Worm (Caenorhabditis elegans): ENCODE measurements around the gene F27B3.6.

Gene F27B3.6

DNA sequence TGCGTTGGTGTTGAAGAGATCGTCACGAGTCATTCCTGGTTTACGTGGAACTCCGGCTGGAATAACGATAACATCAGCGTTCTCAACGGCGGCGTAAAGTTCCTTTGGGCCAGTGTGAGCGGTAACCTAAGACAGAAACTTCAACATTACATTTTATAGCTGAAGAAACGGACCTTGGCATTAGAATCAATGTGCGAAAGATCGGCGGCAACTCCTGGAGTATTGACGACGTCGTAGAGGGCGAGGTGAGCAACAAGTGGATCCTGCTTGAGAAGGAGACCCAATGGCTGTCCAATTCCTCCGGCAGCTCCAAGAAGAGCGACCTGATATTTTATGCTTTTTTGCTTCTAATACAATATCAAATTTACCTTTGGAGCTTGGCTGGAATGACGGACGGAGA, 29.2 kb upstream of the F27B3.6 start:
- TF ChIP-seq hmbx-1 (tag; optimal IDR thresholded peaks at IDR 0.05), result no peak
- no peak for TF ChIP-seq F13C5.2 (tag; optimal IDR thresholded peaks at IDR 0.05)
- TF ChIP-seq tbx-37 (GFP tag; conservative IDR thresholded peaks at IDR 0.05), result no peak
- TF ChIP-seq hnd-1 (tag; optimal IDR thresholded peaks at IDR 0.05), result no peak
- TF ChIP-seq B0310.2 (tag; optimal IDR thresholded peaks at IDR 0.05), result no peak
- no peak for TF ChIP-seq ama-1 (optimal IDR thresholded peaks at IDR 0.05)
- TF ChIP-seq sea-1 (GFP tag; conservative IDR thresholded peaks at IDR 0.05), result no peak
- no peak for TF ChIP-seq pes-1 (GFP tag; IDR thresholded peaks at IDR 0.05)
- TF ChIP-seq flt-1 (GFP tag; IDR thresholded peaks at IDR 0.05), result no peak
- TF ChIP-seq ceh-13 (GFP tag; optimal IDR thresholded peaks at IDR 0.05), result no peak
- TF ChIP-seq ets-7 (tag; optimal IDR thresholded peaks at IDR 0.05), result no peak
- TF ChIP-seq aly-1 (tag; optimal IDR thresholded peaks at IDR 0.05), result no peak
- TF ChIP-seq ceh-36 (tag; optimal IDR thresholded peaks at IDR 0.05), result no peak
- TF ChIP-seq hmg-4 (GFP tag; optimal IDR thresholded peaks at IDR 0.05), result no peak
- TF ChIP-seq scrt-1 (GFP tag; IDR thresholded peaks at IDR 0.05), result no peak
- no peak for TF ChIP-seq tra-4 (tag; optimal IDR thresholded peaks at IDR 0.05)

- no peak for TF ChIP-seq sea-1 (GFP tag; conservative IDR thresholded peaks at IDR 0.05)
Measured at ce11 chrIII:6607067-6607466, 28.7 kb upstream of the F27B3.6 start.

- no peak for TF ChIP-seq ceh-36 (tag; optimal IDR thresholded peaks at IDR 0.05)
- no peak for TF ChIP-seq B0310.2 (tag; optimal IDR thresholded peaks at IDR 0.05)
- no peak for TF ChIP-seq ets-7 (tag; optimal IDR thresholded peaks at IDR 0.05)
- TF ChIP-seq sea-1 (GFP tag; conservative IDR thresholded peaks at IDR 0.05), result no peak
- no peak for TF ChIP-seq pes-1 (GFP tag; IDR thresholded peaks at IDR 0.05)
- no peak for TF ChIP-seq flt-1 (GFP tag; IDR thresholded peaks at IDR 0.05)
- TF ChIP-seq ama-1 (optimal IDR thresholded peaks at IDR 0.05), result no peak
- no peak for TF ChIP-seq tbx-11 (GFP tag; IDR thresholded peaks at IDR 0.05)
- no peak for TF ChIP-seq hnd-1 (tag; optimal IDR thresholded peaks at IDR 0.05)
- TF ChIP-seq aly-1 (tag; optimal IDR thresholded peaks at IDR 0.05), result no peak
- no peak for TF ChIP-seq tra-4 (tag; optimal IDR thresholded peaks at IDR 0.05)
Measured at ce11 chrIII:6606641-6607040, 28.2 kb upstream of the F27B3.6 start.

- no peak for TF ChIP-seq flt-1 (GFP tag; IDR thresholded peaks at IDR 0.05)
- TF ChIP-seq ets-7 (tag; optimal IDR thresholded peaks at IDR 0.05), result no peak
- no peak for TF ChIP-seq B0310.2 (tag; optimal IDR thresholded peaks at IDR 0.05)
- TF ChIP-seq F13C5.2 (tag; optimal IDR thresholded peaks at IDR 0.05), result peak; percentile 34
Measured at ce11 chrIII:6606022-6606467, 27.6 kb upstream of the F27B3.6 start.

DNA sequence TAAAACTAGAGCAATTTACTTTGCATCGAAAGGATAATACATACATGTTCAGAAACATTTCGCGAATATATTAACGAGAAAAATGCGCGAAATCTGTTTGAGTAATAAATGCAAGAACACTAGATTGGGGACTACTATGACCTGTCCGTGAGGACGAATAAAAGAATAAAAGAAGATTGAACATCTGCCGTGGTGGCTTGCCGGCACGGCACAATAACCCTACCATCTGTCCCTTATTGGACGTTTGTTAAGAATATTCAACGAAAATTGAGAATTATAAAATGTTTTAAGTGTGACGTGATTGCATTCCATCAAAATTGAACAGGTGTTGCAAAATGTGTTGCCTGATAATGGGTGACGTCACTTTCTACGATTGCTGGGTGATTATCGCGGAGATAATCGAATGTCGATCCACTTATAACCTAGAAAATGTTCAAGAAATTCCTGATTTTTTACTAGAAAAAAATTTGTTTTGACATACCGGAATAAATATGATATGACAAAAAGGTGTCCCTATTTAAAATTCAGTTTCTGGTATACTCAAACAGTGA, 27.1 kb upstream of the F27B3.6 start:
- TF ChIP-seq ceh-36 (tag; optimal IDR thresholded peaks at IDR 0.05) (no peak), ceh-13 (GFP tag; optimal IDR thresholded peaks at IDR 0.05) (no peak), ama-1 (optimal IDR thresholded peaks at IDR 0.05) (no peak), hnd-1 (tag; optimal IDR thresholded peaks at IDR 0.05) (no peak), tbx-37 (GFP tag; conservative IDR thresholded peaks at IDR 0.05) (no peak), sea-1 (GFP tag; conservative IDR thresholded peaks at IDR 0.05) (no peak), tbx-11 (GFP tag; IDR thresholded peaks at IDR 0.05) (no peak), hmbx-1 (tag; optimal IDR thresholded peaks at IDR 0.05) (no peak), F13C5.2 (tag; optimal IDR thresholded peaks at IDR 0.05) (no peak), tra-4 (tag; optimal IDR thresholded peaks at IDR 0.05) (no peak), hmg-4 (GFP tag; optimal IDR thresholded peaks at IDR 0.05) (no peak), B0310.2 (tag; optimal IDR thresholded peaks at IDR 0.05) (no peak), flt-1 (GFP tag; IDR thresholded peaks at IDR 0.05) (no peak)

ce11 chrIII:6604317-6604716, 25.9 kb upstream of the F27B3.6 start:
- TF ChIP-seq B0310.2 (tag; optimal IDR thresholded peaks at IDR 0.05), result no peak
- no peak for TF ChIP-seq ama-1 (optimal IDR thresholded peaks at IDR 0.05)
- TF ChIP-seq ceh-13 (GFP tag; optimal IDR thresholded peaks at IDR 0.05), result no peak
- no peak for TF ChIP-seq ceh-36 (tag; optimal IDR thresholded peaks at IDR 0.05)
- no peak for TF ChIP-seq sea-1 (GFP tag; conservative IDR thresholded peaks at IDR 0.05)
- TF ChIP-seq tbx-11 (GFP tag; IDR thresholded peaks at IDR 0.05), result no peak
- TF ChIP-seq hmg-4 (GFP tag; optimal IDR thresholded peaks at IDR 0.05), result no peak
- no peak for TF ChIP-seq tbx-37 (GFP tag; conservative IDR thresholded peaks at IDR 0.05)
- no peak for TF ChIP-seq aly-1 (tag; optimal IDR thresholded peaks at IDR 0.05)
- no peak for TF ChIP-seq hnd-1 (tag; optimal IDR thresholded peaks at IDR 0.05)

DNA sequence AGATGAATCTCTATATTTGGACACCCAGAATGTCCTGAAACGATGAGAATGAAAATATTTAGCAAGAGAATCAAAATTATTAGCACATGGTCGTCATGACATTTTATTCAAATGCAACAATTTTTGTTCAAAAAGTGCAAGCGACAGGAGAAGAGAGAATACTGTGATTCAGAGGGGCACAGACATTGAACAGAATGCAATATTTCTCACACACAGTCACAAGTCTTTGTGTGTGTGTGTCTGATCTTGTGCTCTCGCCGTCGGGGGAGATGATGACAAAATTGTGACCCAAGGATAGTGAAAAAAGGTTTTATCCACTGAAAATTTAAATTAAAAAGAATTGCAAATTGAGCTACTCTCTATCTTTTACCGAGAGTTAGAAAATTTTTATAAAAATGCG, 24.8 kb upstream of the F27B3.6 start:
- no peak for TF ChIP-seq aly-1 (tag; optimal IDR thresholded peaks at IDR 0.05)
- no peak for TF ChIP-seq hmg-4 (GFP tag; optimal IDR thresholded peaks at IDR 0.05)
- no peak for TF ChIP-seq hnd-1 (tag; optimal IDR thresholded peaks at IDR 0.05)
- TF ChIP-seq ets-7 (tag; optimal IDR thresholded peaks at IDR 0.05), result no peak
- no peak for TF ChIP-seq tbx-37 (GFP tag; conservative IDR thresholded peaks at IDR 0.05)
- no peak for TF ChIP-seq hmbx-1 (tag; optimal IDR thresholded peaks at IDR 0.05)
- TF ChIP-seq tbx-11 (GFP tag; IDR thresholded peaks at IDR 0.05), result no peak
- no peak for TF ChIP-seq sea-1 (GFP tag; conservative IDR thresholded peaks at IDR 0.05)
- no peak for TF ChIP-seq B0310.2 (tag; optimal IDR thresholded peaks at IDR 0.05)
- TF ChIP-seq F13C5.2 (tag; optimal IDR thresholded peaks at IDR 0.05), result no peak

DNA sequence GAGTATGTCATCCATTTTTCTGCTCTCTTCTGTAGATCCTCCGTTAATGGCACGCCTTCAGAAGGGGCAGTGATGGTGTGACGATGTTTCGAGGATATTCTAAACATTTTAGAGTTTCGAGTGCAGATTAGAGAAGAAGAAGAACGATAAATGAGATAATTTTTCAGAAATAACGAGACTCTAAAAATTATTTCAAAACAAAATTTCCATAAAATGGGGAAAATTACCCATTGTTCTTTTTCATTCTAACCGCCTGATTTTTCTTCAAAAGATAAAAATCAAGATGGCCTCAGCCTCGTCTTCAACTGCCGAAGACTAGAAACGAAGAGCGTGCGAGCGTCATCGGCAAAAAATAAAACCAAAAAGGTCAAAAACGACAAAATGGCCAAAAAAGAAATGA, 22.7 kb upstream of the F27B3.6 start, which contains the start of gene let-765:
TSS of gene let-765 (minus strand) at position 101 of the 400 bp plus-strand sequence.
- TF ChIP-seq F13C5.2 (tag; optimal IDR thresholded peaks at IDR 0.05), result no peak
- no peak for TF ChIP-seq ceh-13 (GFP tag; optimal IDR thresholded peaks at IDR 0.05)
- no peak for TF ChIP-seq ama-1 (optimal IDR thresholded peaks at IDR 0.05)
- TF ChIP-seq ets-7 (tag; optimal IDR thresholded peaks at IDR 0.05), result no peak
- no peak for TF ChIP-seq B0310.2 (tag; optimal IDR thresholded peaks at IDR 0.05)
- no peak for TF ChIP-seq flt-1 (GFP tag; IDR thresholded peaks at IDR 0.05)
- TF ChIP-seq hmg-4 (GFP tag; optimal IDR thresholded peaks at IDR 0.05), result no peak

All from whole organism, early embryonic.